Fruit fly (Drosophila melanogaster): ENCODE measurements around the gene CG7829.
A peak's percentile ranks its signal among the peaks of the same experiment; 100 is the strongest.

Gene CG7829

DNA sequence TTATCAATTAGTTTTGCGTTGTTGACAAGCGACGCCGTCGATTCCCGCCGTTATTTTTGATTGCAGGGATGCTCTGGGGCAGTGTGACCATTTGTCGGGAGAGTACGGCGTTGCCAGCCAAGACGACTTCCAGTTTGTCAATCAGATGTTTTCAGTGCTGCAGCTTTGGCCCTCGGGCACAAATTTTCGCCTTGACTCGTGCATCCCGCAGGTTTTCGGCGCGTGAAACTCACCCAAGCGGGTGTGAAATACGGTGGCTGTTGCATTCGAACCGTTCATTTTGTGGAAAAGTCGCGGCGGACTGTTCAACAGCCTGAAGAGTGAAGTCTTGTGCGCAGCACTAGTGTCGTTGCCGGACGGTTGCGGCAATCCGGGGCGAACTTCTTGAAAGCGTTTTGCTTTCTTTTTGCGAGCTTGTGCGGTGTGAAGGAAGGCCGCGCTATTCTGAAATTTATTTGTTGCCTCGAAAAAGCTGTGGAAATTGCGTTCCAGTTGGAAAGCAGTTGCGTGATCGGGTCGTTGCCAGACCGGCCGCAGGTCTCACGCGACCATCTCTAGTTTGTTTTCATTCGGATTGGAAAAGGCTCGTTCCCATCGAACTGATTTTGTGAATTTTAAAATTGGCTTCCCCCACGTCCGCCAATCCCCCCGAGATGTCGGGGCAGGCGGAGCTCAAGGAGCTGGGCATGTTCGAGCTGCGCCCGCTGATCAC is 10.7 kb downstream of the CG7829 start, which contains the start of the genes ca and ncd (continued):
- TF ChIP-seq sim (GFP tag; IDR thresholded peaks at IDR 0.05) (no peak), Elba2 (GFP tag; optimal IDR thresholded peaks at IDR 0.05) (peak; percentile 82), amos (GFP tag; IDR thresholded peaks at IDR 0.05; ENCODE audit: partially characterized antibody) (peak; percentile 80), run (tag; optimal IDR thresholded peaks at IDR 0.05) (no peak), Ets97D (GFP tag; optimal IDR thresholded peaks at IDR 0.05) (peak; percentile 46), CG15514 (GFP tag; optimal IDR thresholded peaks at IDR 0.05) (no peak), CG8290 (GFP tag; optimal IDR thresholded peaks at IDR 0.05) (no peak), CG8290 (tag; optimal IDR thresholded peaks at IDR 0.05) (no peak), nmo (GFP tag; optimal IDR thresholded peaks at IDR 0.05) (peak; percentile 48), CG17186 (GFP tag; optimal IDR thresholded peaks at IDR 0.05) (peak; percentile 6), CG11695 (GFP tag; IDR thresholded peaks at IDR 0.05) (no peak), Trl (optimal IDR thresholded peaks at IDR 0.05) (no peak), Trl (GFP tag; optimal IDR thresholded peaks at IDR 0.05) (no peak), CG10267 (tag; optimal IDR thresholded peaks at IDR 0.05) (no peak), Atf6 (GFP tag; IDR thresholded peaks at IDR 0.05) (no peak), hbn (GFP tag; IDR thresholded peaks at IDR 0.05; ENCODE audit: partially characterized antibody) (peak; percentile 44; the same call in 1 of the 2 replicates), gce (GFP tag; IDR thresholded peaks at IDR 0.05) (no peak), CG6175 (GFP tag; IDR thresholded peaks at IDR 0.05) (no peak), Sry-δ (GFP tag; optimal IDR thresholded peaks at IDR 0.05) (peak; percentile 87), tna (GFP tag; IDR thresholded peaks at IDR 0.05; ENCODE audit: partially characterized antibody) (peak; percentile 29; the same call in 1 of the 2 replicates), CG16813 (GFP tag; IDR thresholded peaks at IDR 0.05; ENCODE audit: partially characterized antibody) (peak; percentile 67), HLH4C (GFP tag; IDR thresholded peaks at IDR 0.05; ENCODE audit: partially characterized antibody) (peak; percentile 30; the same call in 2 of the 3 replicates), CG11093 (GFP tag; IDR thresholded peaks at IDR 0.05) (no peak), prd (optimal IDR thresholded peaks at IDR 0.05) (no peak), prd (GFP tag; IDR thresholded peaks at IDR 0.05) (no peak), bbx (GFP tag; IDR thresholded peaks at IDR 0.05; ENCODE audit: partially characterized antibody) (peak; percentile 68), CG1792 (GFP tag; optimal IDR thresholded peaks at IDR 0.05) (no peak), Dfd (GFP tag; optimal IDR thresholded peaks at IDR 0.05) (no peak), CG31224 (GFP tag; IDR thresholded peaks at IDR 0.05) (no peak), YL-1 (GFP tag; optimal IDR thresholded peaks at IDR 0.05) (peak; percentile 92), knrl (GFP tag; IDR thresholded peaks at IDR 0.05; ENCODE audit: partially characterized antibody) (peak; percentile 57; the same call in 2 of the 3 replicates), CG6765 (GFP tag; optimal IDR thresholded peaks at IDR 0.05) (no peak), en (GFP tag; optimal IDR thresholded peaks at IDR 0.05) (no peak), CG3281 (GFP tag; optimal IDR thresholded peaks at IDR 0.05) (no peak), CTCF (GFP tag; optimal IDR thresholded peaks at IDR 0.05) (no peak), sob (GFP tag; IDR thresholded peaks at IDR 0.05) (no peak), Lhr (GFP tag; optimal IDR thresholded peaks at IDR 0.05) (no peak), BtbVII (GFP tag; optimal IDR thresholded peaks at IDR 0.05) (no peak), dm (GFP tag; optimal IDR thresholded peaks at IDR 0.05) (peak; percentile 34), CG12744 (GFP tag; optimal IDR thresholded peaks at IDR 0.05) (no peak), CG17568 (GFP tag; optimal IDR thresholded peaks at IDR 0.05) (no peak), Hsf (GFP tag; optimal IDR thresholded peaks at IDR 0.05) (no peak), Kr (GFP tag; optimal IDR thresholded peaks at IDR 0.05) (no peak), Xrp1 (GFP tag; IDR thresholded peaks at IDR 0.05) (no peak), insv (GFP tag; optimal IDR thresholded peaks at IDR 0.05) (peak; percentile 46 to 95), tgo (GFP tag; IDR thresholded peaks at IDR 0.05) (no peak), CG7839 (tag; optimal IDR thresholded peaks at IDR 0.05) (no peak), CG6791 (GFP tag; IDR thresholded peaks at IDR 0.05; ENCODE audit: partially characterized antibody) (0 out of 3 replicates have a peak, but pooled peaks have one; percentile 44), CG17361 (GFP tag; IDR thresholded peaks at IDR 0.05) (no peak), HmgZ (tag; optimal IDR thresholded peaks at IDR 0.05) (peak; percentile 15), Ada2b (GFP tag; IDR thresholded peaks at IDR 0.05) (no peak)

All from whole organism, embryonic.